Fruit fly (Drosophila melanogaster): ENCODE data around the gene BI-1.

Gene BI-1

dm6 chr3L:8299224-8300130 lies 9.3 kb downstream of the BI-1 start, which contains the start of the genes Arl5 and CG13671 (continued):
- TF ChIP-seq H15 (GFP tag; IDR thresholded peaks at IDR 0.05) (peak; percentile 83), vnd (GFP tag; IDR thresholded peaks at IDR 0.05; ENCODE audit: partially characterized antibody) (peak; percentile 78), CG9215 (GFP tag; IDR thresholded peaks at IDR 0.05) (peak; percentile 71), mirr (GFP tag; optimal IDR thresholded peaks at IDR 0.05) (peak; percentile 27), lab (GFP tag; optimal IDR thresholded peaks at IDR 0.05) (peak; percentile 82), croc (GFP tag; conservative IDR thresholded peaks at IDR 0.05) (peak; percentile 44), CG11696 (GFP tag; IDR thresholded peaks at IDR 0.05) (no peak; the same call in 1 of the 2 replicates), CG11456 (GFP tag; IDR thresholded peaks at IDR 0.05) (peak; percentile 88), Sry-β (GFP tag; optimal IDR thresholded peaks at IDR 0.05) (peak; percentile 8), CG8765 (GFP tag; IDR thresholded peaks at IDR 0.05) (peak; percentile 58; the same call in 1 of the 2 replicates), CG13296 (GFP tag; optimal IDR thresholded peaks at IDR 0.05) (peak; percentile 66), Lhr (GFP tag; optimal IDR thresholded peaks at IDR 0.05) (peak; percentile 58), YL-1 (GFP tag; optimal IDR thresholded peaks at IDR 0.05) (peak; percentile 82), CG12071 (GFP tag; optimal IDR thresholded peaks at IDR 0.05) (no peak), lmd (GFP tag; IDR thresholded peaks at IDR 0.05) (peak; percentile 63), Neu2 (GFP tag; optimal IDR thresholded peaks at IDR 0.05; ENCODE audit: borderline replicate concordance) (no peak), yki (optimal IDR thresholded peaks at IDR 0.05) (no peak), PHDP (tag; optimal IDR thresholded peaks at IDR 0.05) (peak; percentile 74), dmrt11E (tag; optimal IDR thresholded peaks at IDR 0.05) (peak; percentile 79), HLH54F (GFP tag; optimal IDR thresholded peaks at IDR 0.05) (peak; percentile 56), CG10366 (GFP tag; IDR thresholded peaks at IDR 0.05) (peak; percentile 79), CG1233 (GFP tag; optimal IDR thresholded peaks at IDR 0.05) (peak; percentile 53), NC2β (GFP tag; optimal IDR thresholded peaks at IDR 0.05) (peak; percentile 48), CrebB (tag; optimal IDR thresholded peaks at IDR 0.05) (peak; percentile 7), CG9817 (tag; optimal IDR thresholded peaks at IDR 0.05) (no peak), Dbx (GFP tag; IDR thresholded peaks at IDR 0.05) (peak; percentile 85), CG15011 (GFP tag; optimal IDR thresholded peaks at IDR 0.05) (no peak), emc (GFP tag; optimal IDR thresholded peaks at IDR 0.05) (no peak), corto (GFP tag; optimal IDR thresholded peaks at IDR 0.05) (no peak), Fer2 (tag; optimal IDR thresholded peaks at IDR 0.05) (no peak), CG6813 (GFP tag; optimal IDR thresholded peaks at IDR 0.05) (peak; percentile 21), ERR (GFP tag; optimal IDR thresholded peaks at IDR 0.05) (peak; percentile 13), CG30403 (GFP tag; optimal IDR thresholded peaks at IDR 0.05) (peak; percentile 89), nmo (GFP tag; optimal IDR thresholded peaks at IDR 0.05) (peak; percentile 81), btn (GFP tag; optimal IDR thresholded peaks at IDR 0.05) (peak; percentile 28), HHEX (GFP tag; optimal IDR thresholded peaks at IDR 0.05) (peak; percentile 65), CG4617 (GFP tag; optimal IDR thresholded peaks at IDR 0.05; ENCODE audit: borderline replicate concordance) (peak; percentile 87), Asciz (GFP tag; optimal IDR thresholded peaks at IDR 0.05) (peak; percentile 61), gsb-n (tag; optimal IDR thresholded peaks at IDR 0.05) (peak; percentile 76), Doc2 (GFP tag; IDR thresholded peaks at IDR 0.05) (no peak), Deaf1 (tag; optimal IDR thresholded peaks at IDR 0.05) (no peak), CG10543 (GFP tag; optimal IDR thresholded peaks at IDR 0.05) (peak; percentile 60), Hr51 (GFP tag; optimal IDR thresholded peaks at IDR 0.05) (peak; percentile 68), CG18599 (GFP tag; optimal IDR thresholded peaks at IDR 0.05) (peak; percentile 83), ab (GFP tag; optimal IDR thresholded peaks at IDR 0.05) (peak; percentile 6), cg (GFP tag; optimal IDR thresholded peaks at IDR 0.05) (peak; percentile 91), Blimp-1 (GFP tag; optimal IDR thresholded peaks at IDR 0.05) (peak; percentile 76), CG2889 (GFP tag; IDR thresholded peaks at IDR 0.05) (peak; percentile 68; the same call in 1 of the 3 replicates)
